Worm (Caenorhabditis elegans) whole organism, late embryonic: Measurements from ENCODE around the gene fbxc-26.
"Not testable (repeated sequence)": the region's sequence is repeated elsewhere in the genome, so short reads cannot be mapped to it uniquely, and the experiment has no call there.

Experiments
- C38D4.7 ChIP-seq: fragments of 200-800 bp; sonication (Bioruptor generic); optimal IDR thresholded peaks from 2 replicates; lab custom pipeline; 2018; ENCODE audit warnings: mild to moderate bottlenecking, missing genetic modification characterization, moderate library complexity, missing compliant biosample characterization
- F13H6.1 ChIP-seq: sonication (generic microtip); optimal IDR thresholded peaks from 2 replicates; lab custom pipeline; 2016; ENCODE audit warnings: missing genetic modification characterization, missing compliant biosample characterization
- K02D7.2 ChIP-seq: sonication (generic microtip); optimal IDR thresholded peaks from 2 replicates; lab custom pipeline; 2017; ENCODE audit warnings: mild to moderate bottlenecking, missing genetic modification characterization, missing compliant biosample characterization
- K09A11.1 ChIP-seq: sonication (generic microtip); optimal IDR thresholded peaks from 2 replicates; lab custom pipeline; 2017; ENCODE audit warnings: antibody characterized with exemption, mild to moderate bottlenecking, missing genetic modification characterization, missing compliant biosample characterization; ENCODE audit not compliant: insufficient read depth
- Y22D7AL.16 ChIP-seq: sonication (generic microtip); optimal IDR thresholded peaks from 2 replicates; lab custom pipeline; 2016; ENCODE audit warnings: missing genetic modification characterization, missing compliant biosample characterization
- ahr-1 ChIP-seq: sonication (generic microtip); optimal IDR thresholded peaks from 2 replicates; lab custom pipeline; 2016; ENCODE audit warnings: missing genetic modification characterization, missing compliant biosample characterization
- ceh-2 ChIP-seq: sonication (generic microtip); optimal IDR thresholded peaks from 2 replicates; lab custom pipeline; 2016; ENCODE audit warnings: missing genotype, missing genetic modification characterization, missing compliant biosample characterization
- ceh-22 ChIP-seq: sonication (generic microtip); optimal IDR thresholded peaks from 2 replicates; lab custom pipeline; 2017; ENCODE audit warnings: missing biosample characterization, missing genetic modification characterization
- ceh-24 ChIP-seq: sonication (generic microtip); optimal IDR thresholded peaks from 2 replicates; lab custom pipeline; 2016; ENCODE audit warnings: mild to moderate bottlenecking, missing genetic modification characterization, missing compliant biosample characterization
- ceh-45 ChIP-seq: fragments of 200-800 bp; sonication (Bioruptor generic); IDR thresholded peaks from 2 replicates; pipeline ENCODE4 v1.3.6; 2022; ENCODE audit warnings: missing genetic modification reagents, missing genetic modification characterization, missing compliant biosample characterization
- ceh-9 ChIP-seq: sonication (generic microtip); optimal IDR thresholded peaks from 2 replicates; lab custom pipeline; 2016; ENCODE audit warnings: mild to moderate bottlenecking, missing genetic modification characterization, inconsistent platforms, missing compliant biosample characterization
- elt-2 ChIP-seq: sonication (generic microtip); optimal IDR thresholded peaks from 2 replicates; lab custom pipeline; 2016; ENCODE audit warnings: missing genetic modification reagents, missing genetic modification characterization, missing compliant biosample characterization
- eyg-1 ChIP-seq: sonication (generic microtip); optimal IDR thresholded peaks from 2 replicates; lab custom pipeline; 2016; ENCODE audit warnings: missing genotype, missing genetic modification characterization, missing compliant biosample characterization
- fkh-6 ChIP-seq: sonication (generic microtip); optimal IDR thresholded peaks from 2 replicates; lab custom pipeline; 2016; ENCODE audit warnings: missing genetic modification characterization, missing compliant biosample characterization
- gmeb-2 ChIP-seq: sonication (generic microtip); optimal IDR thresholded peaks from 2 replicates; lab custom pipeline; 2016; ENCODE audit warnings: missing genetic modification characterization, inconsistent platforms, missing compliant biosample characterization
- hlh-13 ChIP-seq: fragments of 200-800 bp; sonication (Bioruptor generic); optimal IDR thresholded peaks from 2 replicates; lab custom pipeline; 2018; ENCODE audit warnings: mild to moderate bottlenecking, missing genetic modification characterization, missing compliant biosample characterization
- hlh-30 ChIP-seq: sonication (generic microtip); optimal IDR thresholded peaks from 2 replicates; lab custom pipeline; 2017; ENCODE audit warnings: antibody characterized with exemption, missing genetic modification characterization, missing compliant biosample characterization; ENCODE audit not compliant: insufficient read depth
- hlh-6 ChIP-seq: sonication (generic microtip); optimal IDR thresholded peaks from 2 replicates; lab custom pipeline; 2016; ENCODE audit warnings: missing genotype, missing genetic modification characterization, missing compliant biosample characterization
- lim-6 ChIP-seq: sonication (generic microtip); optimal IDR thresholded peaks from 2 replicates; lab custom pipeline; 2016; ENCODE audit warnings: missing genetic modification characterization, missing compliant biosample characterization
- madf-2 ChIP-seq: sonication (generic microtip); optimal IDR thresholded peaks from 2 replicates; lab custom pipeline; 2017; ENCODE audit warnings: missing genetic modification characterization, missing compliant biosample characterization
- mec-3 ChIP-seq: sonication (generic microtip); optimal IDR thresholded peaks from 2 replicates; lab custom pipeline; 2016; ENCODE audit warnings: borderline replicate concordance, missing genetic modification characterization, missing compliant biosample characterization
- nfya-1 ChIP-seq: sonication (generic microtip); optimal IDR thresholded peaks from 2 replicates; lab custom pipeline; 2017; ENCODE audit warnings: missing genetic modification characterization, mild to moderate bottlenecking, missing compliant biosample characterization, antibody characterized with exemption, moderate library complexity
- npax-4 ChIP-seq: sonication (generic microtip); optimal IDR thresholded peaks from 2 replicates; lab custom pipeline; 2016; ENCODE audit warnings: missing genetic modification characterization, missing compliant biosample characterization
- pax-1 ChIP-seq: fragments of 150-350 bp; optimal IDR thresholded peaks from 2 replicates; lab custom pipeline; 2014; ENCODE audit warnings: missing biosample characterization, missing genetic modification characterization
- pha-4 ChIP-seq: fragments of 150-350 bp; optimal IDR thresholded peaks from 2 replicates; lab custom pipeline; 2018; ENCODE audit warnings: missing biosample characterization, missing genetic modification reagents, missing genetic modification characterization
- pqm-1 ChIP-seq: sonication (generic microtip); optimal IDR thresholded peaks from 2 replicates; lab custom pipeline; 2016; ENCODE audit warnings: missing genetic modification characterization, missing compliant biosample characterization
- ref-2 ChIP-seq: sonication (generic microtip); optimal IDR thresholded peaks from 2 replicates; lab custom pipeline; 2016; ENCODE audit warnings: missing genetic modification characterization, missing compliant biosample characterization
- sdc-2 ChIP-seq: sonication (generic microtip); optimal IDR thresholded peaks from 2 replicates; lab custom pipeline; 2016; ENCODE audit warnings: missing genotype, missing genetic modification characterization, missing compliant biosample characterization
- sox-2 ChIP-seq: fragments of 200-800 bp; sonication (Bioruptor generic); IDR thresholded peaks from 2 replicates; pipeline ENCODE4 v1.3.6; 2022; ENCODE audit warnings: missing genetic modification reagents, missing genetic modification characterization, missing compliant biosample characterization
- sox-4 ChIP-seq: sonication (generic microtip); optimal IDR thresholded peaks from 2 replicates; lab custom pipeline; 2017; ENCODE audit warnings: mild to moderate bottlenecking, missing genetic modification characterization, inconsistent platforms, missing compliant biosample characterization
- syd-9 ChIP-seq: sonication (generic microtip); optimal IDR thresholded peaks from 2 replicates; lab custom pipeline; 2016; ENCODE audit warnings: mild to moderate bottlenecking, missing genetic modification characterization, moderate library complexity, missing compliant biosample characterization
- tbx-2 ChIP-seq: sonication (generic microtip); optimal IDR thresholded peaks from 2 replicates; lab custom pipeline; 2016; ENCODE audit warnings: missing genetic modification characterization, missing compliant biosample characterization
- tbx-7 ChIP-seq: sonication (generic microtip); optimal IDR thresholded peaks from 2 replicates; lab custom pipeline; 2016; ENCODE audit warnings: missing genotype, missing genetic modification characterization, missing compliant biosample characterization
- unc-55 ChIP-seq: sonication (generic microtip); optimal IDR thresholded peaks from 2 replicates; lab custom pipeline; 2017; ENCODE audit warnings: missing biosample characterization, missing genetic modification reagents, missing genetic modification characterization
- unc-86 ChIP-seq: sonication (generic microtip); optimal IDR thresholded peaks from 2 replicates; lab custom pipeline; 2016; ENCODE audit warnings: missing genetic modification characterization, missing compliant biosample characterization
- zip-5 ChIP-seq: sonication (generic microtip); optimal IDR thresholded peaks from 2 replicates; lab custom pipeline; 2016; ENCODE audit warnings: missing genetic modification characterization, missing compliant biosample characterization
- ztf-16 ChIP-seq: sonication (generic microtip); optimal IDR thresholded peaks from 2 replicates; lab custom pipeline; 2017; ENCODE audit warnings: missing genetic modification characterization, missing compliant biosample characterization

fbxc-26 gene

ce11 chrII:1663516-1663915 is 30.9 kb downstream of the fbxc-26 start, which contains the start of gene duxl-1:
TSS of gene duxl-1 (plus strand) at chrII:1663699.
- TF ChIP-seq pax-1 (tag; lab: Kevin White, UChicago) (no peak), fkh-6 (tag; lab: Kevin White, UChicago) (no peak), F13H6.1 (no peak), unc-86 (tag; lab: Kevin White, UChicago) (no peak), ceh-45 (GFP tag; lab: Robert Waterston, UW) (no peak), ceh-2 (tag; lab: Kevin White, UChicago) (no peak), K09A11.1 (no peak), ceh-9 (no peak), ceh-24 (tag; lab: Kevin White, UChicago) (no peak), eyg-1 (tag; lab: Kevin White, UChicago) (no peak), tbx-2 (tag; lab: Kevin White, UChicago) (peak; percentile 15), ztf-16 (tag; lab: Kevin White, UChicago) (no peak), hlh-30 (tag; lab: Kevin White, UChicago) (peak; percentile 42), elt-2 (tag; lab: Kevin White, UChicago) (peak; percentile 40), lim-6 (no peak), K02D7.2 (tag; lab: Kevin White, UChicago) (no peak), ahr-1 (tag; lab: Kevin White, UChicago) (no peak), Y22D7AL.16 (tag; lab: Kevin White, UChicago) (no peak), sox-2 (GFP tag; lab: Robert Waterston, UW) (no peak), sox-4 (tag; lab: Kevin White, UChicago) (no peak), hlh-6 (no peak), pha-4 (tag; lab: Kevin White, UChicago) (no peak), unc-55 (no peak), syd-9 (tag; lab: Kevin White, UChicago) (no peak), ref-2 (peak; percentile 25), sdc-2 (tag; lab: Kevin White, UChicago) (no peak), gmeb-2 (tag; lab: Kevin White, UChicago) (no peak), zip-5 (tag; lab: Kevin White, UChicago) (no peak), tbx-7 (tag; lab: Kevin White, UChicago) (no peak)

ce11 chrII:1662881-1663280 is 31.5 kb downstream of the fbxc-26 start, which contains the start of gene ZC204.14:
TSS of gene ZC204.14 (minus strand) at chrII:1662949.
- TF ChIP-seq hlh-13 (GFP tag; lab: Kevin White, UChicago) (no peak), nfya-1 (no peak), lim-6 (no peak), K09A11.1 (no peak), sox-2 (GFP tag; lab: Robert Waterston, UW) (no peak), ahr-1 (tag; lab: Kevin White, UChicago) (no peak), npax-4 (tag; lab: Kevin White, UChicago) (no peak), C38D4.7 (no peak), pqm-1 (tag; lab: Kevin White, UChicago) (no peak), Y22D7AL.16 (tag; lab: Kevin White, UChicago) (no peak), mec-3 (tag; lab: Kevin White, UChicago) (no peak)

ce11 chrII:1660888-1661287 is 33.5 kb downstream of the fbxc-26 start, which contains the start of gene ZC204.13:
TSS of gene ZC204.13 (minus strand) at chrII:1660988.
- not testable (repeated sequence) for TF ChIP-seq ceh-22 (tag; lab: Kevin White, UChicago); madf-2; pqm-1 (tag; lab: Kevin White, UChicago)

DNA sequence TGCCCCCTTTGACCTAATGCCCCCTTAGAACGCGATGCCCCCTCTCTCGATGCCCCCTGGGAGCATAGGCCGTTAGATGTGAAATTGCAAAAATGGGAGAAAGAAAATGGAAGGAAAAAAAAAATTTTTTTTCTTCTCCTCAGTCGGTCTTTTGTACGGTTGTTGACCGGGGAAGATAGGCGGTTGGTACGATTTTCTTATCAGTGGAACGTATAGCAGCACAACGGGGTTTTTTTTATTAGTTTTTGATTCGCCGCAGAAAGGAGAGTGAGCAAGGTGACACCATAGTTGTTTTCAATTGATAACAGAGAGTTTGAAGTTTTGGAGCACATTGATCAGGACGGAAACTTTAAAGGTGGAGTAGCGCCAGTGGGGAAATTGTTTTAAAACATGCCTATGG is 34.7 kb downstream of the fbxc-26 start:
- TF ChIP-seq elt-2 (tag; lab: Kevin White, UChicago): peak; percentile 16
